Fruit fly (Drosophila melanogaster) whole organism, embryonic: ENCODE results near the gene tral.

Experiments
- Abd-B ChIP-seq: fragments of 200-800 bp; sonication (Bioruptor generic); optimal IDR thresholded peaks from 2 replicates; lab custom pipeline; 2018; ENCODE audit warnings: missing biosample characterization, mild to moderate bottlenecking, missing genetic modification characterization, moderate library complexity
- Atf3 ChIP-seq: fragments of 200-800 bp; sonication (Bioruptor generic); optimal IDR thresholded peaks from 3 replicates; lab custom pipeline; 2016; ENCODE audit warnings: missing biosample characterization, missing genetic modification characterization
- CG10274 ChIP-seq: fragments of 200-800 bp; sonication (Bioruptor generic); optimal IDR thresholded peaks from 3 replicates; lab custom pipeline; 2017; ENCODE audit warnings: missing biosample characterization, mild to moderate bottlenecking, missing genetic modification characterization
- CG10959 ChIP-seq: fragments of 200-800 bp; sonication (Bioruptor generic); IDR thresholded peaks from 2 replicates; pipeline ENCODE4 v1.3.6; 2022; ENCODE audit warnings: missing biosample characterization, missing genetic modification characterization
- CG11398 ChIP-seq: fragments of 200-800 bp; sonication (Bioruptor generic); optimal IDR thresholded peaks from 2 replicates; lab custom pipeline; 2016; ENCODE audit warnings: missing biosample characterization, missing genetic modification characterization
- CG11456 ChIP-seq: fragments of 200-800 bp; sonication (Bioruptor generic); IDR thresholded peaks from 3 replicates; pipeline ENCODE4 v1.3.6; 2022; ENCODE audit warnings: missing biosample characterization, missing genetic modification characterization
- CG12942 ChIP-seq: fragments of 200-800 bp; sonication (Bioruptor generic); optimal IDR thresholded peaks from 3 replicates; lab custom pipeline; 2016; ENCODE audit warnings: missing biosample characterization, missing genetic modification characterization
- CG13775 ChIP-seq: fragments of 200-800 bp; sonication (Bioruptor generic); optimal IDR thresholded peaks from 3 replicates; lab custom pipeline; 2017; ENCODE audit warnings: missing biosample characterization, mild to moderate bottlenecking, missing genetic modification characterization
- CG15073 ChIP-seq: fragments of 200-800 bp; sonication (Bioruptor generic); optimal IDR thresholded peaks from 2 replicates; lab custom pipeline; 2016; ENCODE audit warnings: missing biosample characterization, missing genetic modification characterization
- CG15696 ChIP-seq: fragments of 200-800 bp; sonication (Bioruptor generic); optimal IDR thresholded peaks from 2 replicates; lab custom pipeline; 2019; ENCODE audit warnings: missing biosample characterization, mild to moderate bottlenecking, missing genetic modification characterization, moderate library complexity
- CG16815 ChIP-seq: fragments of 200-800 bp; sonication (Bioruptor generic); optimal IDR thresholded peaks from 3 replicates; lab custom pipeline; 2017; ENCODE audit warnings: missing biosample characterization, mild to moderate bottlenecking, missing genetic modification characterization
- CG17328 ChIP-seq: fragments of 200-800 bp; sonication (Bioruptor generic); IDR thresholded peaks from 2 replicates; pipeline ENCODE4 v1.3.6; 2022; ENCODE audit warnings: missing biosample characterization, missing genetic modification characterization
- CG17359 ChIP-seq: fragments of 200-800 bp; sonication (Bioruptor generic); optimal IDR thresholded peaks from 3 replicates; lab custom pipeline; 2018; ENCODE audit warnings: missing biosample characterization, mild to moderate bottlenecking, missing genetic modification characterization, moderate library complexity
- CG34224 ChIP-seq: fragments of 200-800 bp; sonication (Bioruptor generic); IDR thresholded peaks from 3 replicates; pipeline ENCODE4 v1.3.6; 2022; ENCODE audit warnings: missing biosample characterization, missing genetic modification characterization; ENCODE audit not compliant: partially characterized antibody
- CG34376 ChIP-seq: fragments of 200-800 bp; sonication (Bioruptor generic); optimal IDR thresholded peaks from 2 replicates; lab custom pipeline; 2018; ENCODE audit warnings: missing biosample characterization, mild to moderate bottlenecking, missing genetic modification characterization
- CG4617 ChIP-seq: fragments of 200-800 bp; sonication (Bioruptor generic); optimal IDR thresholded peaks from 3 replicates; lab custom pipeline; 2016; ENCODE audit warnings: missing biosample characterization, missing genetic modification characterization, borderline replicate concordance
- CG4730 ChIP-seq: fragments of 200-800 bp; sonication (Bioruptor generic); IDR thresholded peaks from 2 replicates; pipeline ENCODE4 v1.3.6; 2022; ENCODE audit warnings: missing biosample characterization, missing genetic modification characterization
- CG5953 ChIP-seq: fragments of 200-800 bp; sonication (Bioruptor generic); IDR thresholded peaks from 2 replicates; pipeline ENCODE4 v1.3.6; 2022; ENCODE audit warnings: missing biosample characterization, missing genetic modification characterization
- CG7556 ChIP-seq: fragments of 200-800 bp; sonication (Bioruptor generic); optimal IDR thresholded peaks from 2 replicates; lab custom pipeline; 2017; ENCODE audit warnings: missing biosample characterization, mild to moderate bottlenecking, missing genetic modification characterization
- CG7987 ChIP-seq: fragments of 200-800 bp; sonication (Bioruptor generic); optimal IDR thresholded peaks from 2 replicates; lab custom pipeline; 2018; ENCODE audit warnings: missing biosample characterization, mild to moderate bottlenecking, missing genetic modification characterization, moderate library complexity
- CG9817 ChIP-seq: fragments of 200-800 bp; sonication (Bioruptor generic); optimal IDR thresholded peaks from 2 replicates; lab custom pipeline; 2018; ENCODE audit warnings: missing biosample characterization, mild to moderate bottlenecking, missing genetic modification characterization, moderate library complexity
- GATAe ChIP-seq: fragments of 200-800 bp; sonication (Bioruptor generic); conservative IDR thresholded peaks from 2 replicates; pipeline ENCODE4 v1.3.6; 2022; ENCODE audit warnings: missing biosample characterization, missing genetic modification characterization
- H2.0 ChIP-seq: fragments of 200-800 bp; sonication (Bioruptor generic); IDR thresholded peaks from 2 replicates; pipeline ENCODE4 v1.3.6; 2022; ENCODE audit warnings: missing biosample characterization, missing genetic modification characterization
- HLH54F ChIP-seq: fragments of 200-800 bp; sonication (Bioruptor generic); optimal IDR thresholded peaks from 3 replicates; lab custom pipeline; 2016; ENCODE audit warnings: missing biosample characterization, missing genetic modification characterization
- HLHmδ ChIP-seq: fragments of 200-800 bp; sonication (Bioruptor generic); optimal IDR thresholded peaks from 2 replicates; lab custom pipeline; 2018; ENCODE audit warnings: missing biosample characterization, mild to moderate bottlenecking, missing genetic modification characterization, moderate library complexity
- Hr39 ChIP-seq: fragments of >200 bp; optimal IDR thresholded peaks from 2 replicates; lab custom pipeline; 2017
- Med ChIP-seq: fragments of 200-800 bp; sonication (Bioruptor generic); peaks from one replicate; lab custom pipeline; 2016; ENCODE audit warnings: missing biosample characterization, missing genetic modification characterization, mild to moderate bottlenecking, inconsistent platforms, moderate library complexity
- Myb ChIP-seq: fragments of 200-800 bp; sonication (Bioruptor generic); optimal IDR thresholded peaks from 2 replicates; lab custom pipeline; 2016; ENCODE audit warnings: missing biosample characterization, missing genetic modification characterization
- Neu2 ChIP-seq: fragments of 200-800 bp; sonication (Bioruptor generic); optimal IDR thresholded peaks from 3 replicates; lab custom pipeline; 2016; ENCODE audit warnings: missing biosample characterization, missing genetic modification characterization, borderline replicate concordance
- Xbp1 ChIP-seq: fragments of 200-800 bp; sonication (Bioruptor generic); optimal IDR thresholded peaks from 3 replicates; lab custom pipeline; 2016; ENCODE audit warnings: missing biosample characterization, mild to moderate bottlenecking, missing genetic modification characterization
- abd-A ChIP-seq: fragments of 200-800 bp; sonication (Bioruptor generic); optimal IDR thresholded peaks from 3 replicates; lab custom pipeline; 2019; ENCODE audit warnings: missing biosample characterization, mild to moderate bottlenecking, missing genetic modification characterization, moderate library complexity
- btn ChIP-seq: fragments of 200-800 bp; sonication (Bioruptor generic); optimal IDR thresholded peaks from 2 replicates; lab custom pipeline; 2016; ENCODE audit warnings: missing biosample characterization, missing genetic modification characterization
- crp ChIP-seq, 2 experiments: fragments of 200-800 bp; sonication (Bioruptor generic); optimal IDR thresholded peaks; 2 replicates in 1 of 2; 3 replicates in 1 of 2; lab custom pipeline; 2017; ENCODE audit warnings: missing biosample characterization in 2 of 2, missing genetic modification characterization in 2 of 2, mild to moderate bottlenecking in 1 of 2, moderate library complexity in 1 of 2
- dpn ChIP-seq, 2 experiments: fragments of 200-800 bp; sonication (Bioruptor generic); optimal IDR thresholded peaks; 3 replicates each; lab custom pipeline; 2016; ENCODE audit warnings: missing biosample characterization in 2 of 2, missing genetic modification characterization in 2 of 2
- dysf ChIP-seq: fragments of 200-800 bp; sonication (Bioruptor generic); IDR thresholded peaks from 3 replicates; pipeline ENCODE4 v1.3.6; 2022; ENCODE audit warnings: missing biosample characterization, missing genetic modification characterization
- fd102C ChIP-seq: fragments of 200-800 bp; sonication (Bioruptor generic); optimal IDR thresholded peaks from 2 replicates; lab custom pipeline; 2018; ENCODE audit warnings: missing biosample characterization, mild to moderate bottlenecking, missing genetic modification characterization, moderate library complexity
- gcm ChIP-seq: fragments of 200-800 bp; sonication (Bioruptor generic); optimal IDR thresholded peaks from 2 replicates; lab custom pipeline; 2019; ENCODE audit warnings: missing biosample characterization, mild to moderate bottlenecking, missing genetic modification characterization, moderate library complexity
- gfzf ChIP-seq: fragments of 200-800 bp; sonication (Bioruptor generic); optimal IDR thresholded peaks from 2 replicates; lab custom pipeline; 2016; ENCODE audit warnings: missing biosample characterization, mild to moderate bottlenecking, missing genetic modification characterization, moderate library complexity
- jigr1 ChIP-seq: fragments of 200-800 bp; sonication (Bioruptor generic); IDR thresholded peaks from 3 replicates; pipeline ENCODE4 v1.3.6; 2022; ENCODE audit warnings: missing biosample characterization, missing genetic modification characterization
- kah ChIP-seq: fragments of 200-800 bp; sonication (Bioruptor generic); optimal IDR thresholded peaks from 2 replicates; lab custom pipeline; 2018; ENCODE audit warnings: missing biosample characterization, mild to moderate bottlenecking, missing genetic modification characterization
- lab ChIP-seq: fragments of 200-800 bp; sonication (Bioruptor generic); optimal IDR thresholded peaks from 3 replicates; lab custom pipeline; 2017; ENCODE audit warnings: missing biosample characterization, missing genetic modification characterization, mild to moderate bottlenecking, moderate library complexity, missing genetic modification reagents
- lbe ChIP-seq: fragments of 200-800 bp; sonication (Bioruptor generic); optimal IDR thresholded peaks from 2 replicates; lab custom pipeline; 2016; ENCODE audit warnings: missing biosample characterization, mild to moderate bottlenecking, missing genetic modification characterization
- pfk ChIP-seq: fragments of 200-800 bp; sonication (Bioruptor generic); optimal IDR thresholded peaks from 2 replicates; lab custom pipeline; 2018; ENCODE audit warnings: missing biosample characterization, mild to moderate bottlenecking, missing genetic modification characterization, moderate library complexity
- schlank ChIP-seq: fragments of 200-800 bp; sonication (Bioruptor generic); optimal IDR thresholded peaks from 2 replicates; lab custom pipeline; 2018; ENCODE audit warnings: missing biosample characterization, mild to moderate bottlenecking, missing genetic modification characterization
- sd ChIP-seq: fragments of 200-800 bp; sonication (Bioruptor generic); optimal IDR thresholded peaks from 3 replicates; lab custom pipeline; 2018; ENCODE audit warnings: missing biosample characterization, mild to moderate bottlenecking, missing genetic modification characterization, moderate library complexity
- seq ChIP-seq: fragments of 200-800 bp; sonication (Bioruptor generic); IDR thresholded peaks from 2 replicates; pipeline ENCODE4 v1.3.6; 2022; ENCODE audit warnings: missing biosample characterization, missing genetic modification characterization
- so ChIP-seq: fragments of 200-800 bp; sonication (Bioruptor generic); IDR thresholded peaks from 3 replicates; pipeline ENCODE4 v1.3.6; 2022; ENCODE audit warnings: missing biosample characterization, missing genetic modification characterization
- ssp ChIP-seq: fragments of 200-800 bp; sonication (Bioruptor generic); IDR thresholded peaks from 2 replicates; pipeline ENCODE4 v1.3.6; 2022; ENCODE audit warnings: missing biosample characterization, missing genetic modification characterization
- zfh2 ChIP-seq: fragments of 200-800 bp; sonication (Bioruptor generic); optimal IDR thresholded peaks from 2 replicates; lab custom pipeline; 2016; ENCODE audit warnings: missing biosample characterization, missing genetic modification characterization

tral gene

DNA sequence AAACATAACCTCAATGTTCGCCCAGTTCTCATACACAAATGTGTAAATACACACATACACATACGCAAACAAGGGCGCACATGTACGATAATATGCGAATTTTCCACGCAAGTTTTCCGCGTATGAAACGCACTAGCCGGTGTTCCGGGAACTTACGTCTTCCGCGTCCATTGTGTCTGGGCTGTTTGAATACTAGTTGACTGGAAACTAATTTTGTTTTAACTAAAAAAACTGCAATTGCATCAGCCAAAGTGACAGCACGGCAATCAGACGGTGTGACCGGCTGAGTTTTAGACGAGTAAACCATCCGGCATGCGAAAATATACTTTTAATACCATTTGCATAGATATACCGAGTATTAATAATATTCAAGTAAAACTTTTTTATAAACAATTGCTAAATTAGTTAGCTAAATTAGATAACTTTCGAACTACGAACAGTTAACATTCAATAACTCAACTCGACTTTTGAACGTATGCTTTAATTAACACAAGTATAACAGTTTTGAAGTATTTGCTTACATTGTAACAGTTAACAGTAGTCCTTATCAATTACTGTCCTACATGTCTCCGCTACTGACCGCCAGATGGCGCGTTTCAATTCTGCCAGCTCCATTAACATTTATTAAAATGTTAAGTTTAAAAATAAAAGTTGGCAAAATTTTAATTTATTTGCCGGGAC lies 11.7 kb downstream of the tral start, which contains the start of gene eIF2beta (continued):
- peak; percentile 73 for TF ChIP-seq lbe (GFP tag; lab: Kevin White, UChicago)
- TF ChIP-seq CG7987 (GFP tag; lab: Kevin White, UChicago): peak; percentile 76
- TF ChIP-seq lab (GFP tag; lab: Kevin White, UChicago): peak; percentile 62
- peak; percentile 34 for TF ChIP-seq Xbp1
- peak in 1 of 2 experiments; percentile 1 for TF ChIP-seq crp (GFP tag; optimal IDR thresholded peaks at IDR 0.05; lab: Kevin White, UChicago)
- TF ChIP-seq CG4617: peak; percentile 64
- TF ChIP-seq gfzf (GFP tag; lab: Kevin White, UChicago): peak; percentile 78
- TF ChIP-seq CG5953 (GFP tag; lab: Robert Waterston, UW): no peak
- TF ChIP-seq sd: peak; percentile 63
- TF ChIP-seq Hr39 (lab: Kevin White, UChicago): no peak
- TF ChIP-seq dpn (GFP tag; optimal IDR thresholded peaks at IDR 0.05; lab: Kevin White, UChicago): peak in 1 of 2 experiments; percentile 18
- TF ChIP-seq schlank: no peak
- TF ChIP-seq ssp (GFP tag; lab: Robert Waterston, UW): no peak
- no peak for TF ChIP-seq CG34224 (GFP tag; lab: Robert Waterston, UW)
- TF ChIP-seq fd102C (GFP tag; lab: Kevin White, UChicago): peak; percentile 7
- peak; percentile 45 for TF ChIP-seq CG17359 (tag; lab: Kevin White, UChicago)
- TF ChIP-seq CG10274: no peak
- TF ChIP-seq CG13775 (GFP tag; lab: Kevin White, UChicago): peak; percentile 38
- TF ChIP-seq HLH54F (GFP tag; lab: Kevin White, UChicago): no peak
- 0 out of 3 replicates have a peak, but pooled peaks have one; percentile 35 for TF ChIP-seq so (GFP tag; lab: Robert Waterston, UW)
- no peak for TF ChIP-seq CG7556 (GFP tag; lab: Kevin White, UChicago)
- TF ChIP-seq Atf3 (GFP tag; lab: Kevin White, UChicago): no peak
- no peak; the same call in 2 of the 3 replicates for TF ChIP-seq dysf (GFP tag; lab: Robert Waterston, UW)
- TF ChIP-seq CG16815 (GFP tag; lab: Kevin White, UChicago): no peak
- TF ChIP-seq CG10959 (GFP tag; lab: Robert Waterston, UW): no peak
- TF ChIP-seq zfh2 (GFP tag; lab: Kevin White, UChicago): no peak
- TF ChIP-seq CG11398: no peak
- TF ChIP-seq CG15073 (GFP tag; lab: Kevin White, UChicago): no peak
- TF ChIP-seq gcm (GFP tag; lab: Kevin White, UChicago): peak; percentile 22
- no peak for TF ChIP-seq btn (GFP tag; lab: Kevin White, UChicago)
- TF ChIP-seq CG11456 (GFP tag; lab: Robert Waterston, UW): 0 out of 3 replicates have a peak, but pooled peaks have one; percentile 41
- no peak for TF ChIP-seq abd-A (tag; lab: Kevin White, UChicago)
- no peak for TF ChIP-seq GATAe (GFP tag; lab: Robert Waterston, UW)
- TF ChIP-seq CG9817 (tag; lab: Kevin White, UChicago): no peak
- TF ChIP-seq CG17328: 0 out of 2 replicates have a peak, but pooled peaks have one; percentile 22
- no peak for TF ChIP-seq CG12942 (GFP tag; lab: Kevin White, UChicago)
- TF ChIP-seq jigr1 (GFP tag; lab: Robert Waterston, UW): no peak
- TF ChIP-seq seq (GFP tag; lab: Robert Waterston, UW): no peak
- peak; percentile 29 for TF ChIP-seq CG34376 (GFP tag; lab: Kevin White, UChicago)
- TF ChIP-seq Neu2 (GFP tag; lab: Kevin White, UChicago): no peak
- TF ChIP-seq HLHmδ (GFP tag; lab: Kevin White, UChicago): peak; percentile 57
- peak; percentile 18 for TF ChIP-seq CG15696 (tag; lab: Kevin White, UChicago)
- peak; percentile 92 for TF ChIP-seq Med
- peak; percentile 32 for TF ChIP-seq pfk (GFP tag; lab: Kevin White, UChicago)
- TF ChIP-seq Abd-B (GFP tag; lab: Kevin White, UChicago): no peak
- no peak for TF ChIP-seq CG4730 (GFP tag; lab: Robert Waterston, UW)
- TF ChIP-seq Myb (GFP tag; lab: Kevin White, UChicago): no peak
- TF ChIP-seq kah (GFP tag; lab: Kevin White, UChicago): peak; percentile 43
- TF ChIP-seq H2.0 (GFP tag; lab: Robert Waterston, UW): no peak
